Fruit fly (Drosophila melanogaster): ENCODE measurements around the gene CG6638.

CG6638 gene

dm6 chr3L:8553125-8553524, 22.8 kb downstream of the CG6638 start (continued):
- TF ChIP-seq CG8924 (tag; optimal IDR thresholded peaks at IDR 0.05) = no peak
- TF ChIP-seq CG13296 (GFP tag; optimal IDR thresholded peaks at IDR 0.05) = no peak
- TF ChIP-seq ro (GFP tag; IDR thresholded peaks at IDR 0.05) = no peak
- TF ChIP-seq Lim3 (GFP tag; IDR thresholded peaks at IDR 0.05) = no peak
- TF ChIP-seq CG16779 (GFP tag; IDR thresholded peaks at IDR 0.05) = 0 out of 2 replicates have a peak, but pooled peaks have one; percentile 21
- TF ChIP-seq CG10979 (tag; optimal IDR thresholded peaks at IDR 0.05) = no peak
- TF ChIP-seq CG3281 (GFP tag; optimal IDR thresholded peaks at IDR 0.05) = no peak
- TF ChIP-seq dmrt11E (tag; optimal IDR thresholded peaks at IDR 0.05) = no peak
- TF ChIP-seq Oli (tag; optimal IDR thresholded peaks at IDR 0.05) = peak; percentile 18
- no peak for TF ChIP-seq ems (GFP tag; optimal IDR thresholded peaks at IDR 0.05)
- TF ChIP-seq CG10959 (GFP tag; IDR thresholded peaks at IDR 0.05) = no peak
- peak; percentile 4 for TF ChIP-seq CHES-1-like (GFP tag; optimal IDR thresholded peaks at IDR 0.05)
- no peak for TF ChIP-seq CG9727 (GFP tag; optimal IDR thresholded peaks at IDR 0.05)
- peak; percentile 43 for TF ChIP-seq CG2120 (GFP tag; optimal IDR thresholded peaks at IDR 0.05)
- no peak for TF ChIP-seq odd (GFP tag; optimal IDR thresholded peaks at IDR 0.05)
- TF ChIP-seq CG1602 (GFP tag; optimal IDR thresholded peaks at IDR 0.05) = no peak
- no peak for TF ChIP-seq fd3F (GFP tag; optimal IDR thresholded peaks at IDR 0.05)
- no peak for TF ChIP-seq CG18619 (GFP tag; optimal IDR thresholded peaks at IDR 0.05)
- TF ChIP-seq CG14667 (GFP tag; IDR thresholded peaks at IDR 0.05) = no peak
- no peak for TF ChIP-seq cato (GFP tag; optimal IDR thresholded peaks at IDR 0.05; ENCODE audit: borderline replicate concordance)
- no peak for TF ChIP-seq cas (GFP tag; IDR thresholded peaks at IDR 0.05)
- peak; percentile 50; the same call in 1 of the 3 replicates for TF ChIP-seq dysf (GFP tag; IDR thresholded peaks at IDR 0.05)
- no peak for TF ChIP-seq CG1024 (GFP tag; IDR thresholded peaks at IDR 0.05)
- TF ChIP-seq tin (GFP tag; optimal IDR thresholded peaks at IDR 0.05) = no peak
- no peak for TF ChIP-seq CG13775 (GFP tag; optimal IDR thresholded peaks at IDR 0.05)
- no peak for TF ChIP-seq Adf1 (GFP tag; IDR thresholded peaks at IDR 0.05)
- TF ChIP-seq Blimp-1 (GFP tag; optimal IDR thresholded peaks at IDR 0.05) = peak; percentile 0
- TF ChIP-seq Nf-YB (GFP tag; optimal IDR thresholded peaks at IDR 0.05) = no peak
- TF ChIP-seq B-H1 (GFP tag; IDR thresholded peaks at IDR 0.05) = no peak
- no peak for TF ChIP-seq CG4730 (GFP tag; IDR thresholded peaks at IDR 0.05)
- no peak for TF ChIP-seq CG4404 (GFP tag; IDR thresholded peaks at IDR 0.05)
- TF ChIP-seq so (GFP tag; IDR thresholded peaks at IDR 0.05) = peak; percentile 23; the same call in 1 of the 3 replicates
- no peak for TF ChIP-seq Dll (GFP tag; IDR thresholded peaks at IDR 0.05; ENCODE audit: partially characterized antibody)

dm6 chr3L:8550836-8551235, 25.0 kb downstream of the CG6638 start:
- TF ChIP-seq Xrp1 (GFP tag; IDR thresholded peaks at IDR 0.05) (no peak), CG7786 (GFP tag; optimal IDR thresholded peaks at IDR 0.05) (no peak), HmgD (GFP tag; optimal IDR thresholded peaks at IDR 0.05) (no peak), Fer1 (GFP tag; optimal IDR thresholded peaks at IDR 0.05) (no peak), gsb (GFP tag; IDR thresholded peaks at IDR 0.05) (0 out of 2 replicates have a peak, but pooled peaks have one; percentile 15), tio (GFP tag; optimal IDR thresholded peaks at IDR 0.05) (no peak), sens (GFP tag) (peak; percentile 20), aop (GFP tag; IDR thresholded peaks at IDR 0.05) (no peak), insv (GFP tag; optimal IDR thresholded peaks at IDR 0.05) (no peak), dmrt11E (tag; optimal IDR thresholded peaks at IDR 0.05) (no peak), hb (GFP tag; IDR thresholded peaks at IDR 0.05; ENCODE audit: partially characterized antibody) (no peak), croc (GFP tag; conservative IDR thresholded peaks at IDR 0.05) (no peak), nau (GFP tag; optimal IDR thresholded peaks at IDR 0.05) (no peak), CkIIα-i1 (GFP tag; IDR thresholded peaks at IDR 0.05) (no peak), tap (tag; optimal IDR thresholded peaks at IDR 0.05) (no peak), CG7357 (GFP tag; IDR thresholded peaks at IDR 0.05) (no peak), so (GFP tag; IDR thresholded peaks at IDR 0.05) (0 out of 3 replicates have a peak, but pooled peaks have one; percentile 12), CG12942 (GFP tag; optimal IDR thresholded peaks at IDR 0.05) (no peak), BtbVII (GFP tag; optimal IDR thresholded peaks at IDR 0.05) (no peak), CG3847 (GFP tag; IDR thresholded peaks at IDR 0.05) (no peak), Hr78 (GFP tag; optimal IDR thresholded peaks at IDR 0.05) (no peak), CG14441 (GFP tag; IDR thresholded peaks at IDR 0.05) (0 out of 2 replicates have a peak, but pooled peaks have one; percentile 15)
